ENCODE assay signal across 4 fruit fly cellular contexts in the genomic region with DNA sequence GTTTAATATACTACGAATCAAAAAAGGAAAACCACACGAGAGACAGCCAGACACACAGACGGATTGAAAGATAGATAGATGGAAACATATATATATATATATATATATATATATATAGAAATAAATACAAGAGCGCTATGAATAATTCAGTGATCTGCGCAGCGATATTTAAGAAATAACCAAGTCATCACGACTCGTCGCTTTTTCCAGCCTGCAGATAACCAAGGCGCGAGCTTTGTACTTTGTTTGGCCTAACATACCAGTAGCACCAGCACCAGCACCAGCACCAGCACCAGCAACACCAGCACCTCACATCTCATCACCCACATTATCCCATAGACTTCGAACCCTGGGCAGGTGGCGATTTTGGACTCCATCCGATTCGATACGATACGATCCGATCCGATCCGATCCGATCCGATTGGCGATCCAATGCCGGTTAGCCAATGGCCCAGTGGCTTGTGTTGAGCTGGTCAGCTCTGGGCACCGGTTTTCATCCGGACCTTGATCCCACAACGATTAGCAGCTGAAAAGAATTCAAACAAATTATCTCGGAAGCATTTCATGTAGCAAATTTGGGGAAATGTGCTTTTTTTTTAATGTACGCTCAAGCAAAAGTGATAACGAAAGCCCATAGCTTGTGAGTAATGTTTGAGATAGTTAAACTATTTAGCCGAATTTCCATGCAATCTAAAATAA.
TF ChIP-seq lines count a peak whose summit lies in the region.

No protein-coding gene starts in this region.

- no peak for TF ChIP-seq CTCF in whole organism, embryonic (GFP tag; optimal IDR thresholded peaks at IDR 0.05; lab: Kevin White, UChicago)

TF ChIP-seq in whole organism, adult, 20 proteins besides CTCF, POLR2A, EP300 and RAD21:
- peak; percentile 67 to 76 for TF ChIP-seq cnc (optimal IDR thresholded peaks at IDR 0.05; lab: Kevin White, UChicago)
- no peak for TF ChIP-seq Crg-1 (GFP tag; optimal IDR thresholded peaks at IDR 0.05; lab: Kevin White, UChicago)

TF ChIP-seq in whole organism, embryonic, 481 proteins besides CTCF, POLR2A, EP300 and RAD21 (continues in another document):
- TF ChIP-seq sd (tag; optimal IDR thresholded peaks at IDR 0.05; lab: Kevin White, UChicago) (peak; percentile 4), chinmo (GFP tag; IDR thresholded peaks at IDR 0.05; lab: Robert Waterston, UW; ENCODE audit: partially characterized antibody) (no peak), ap (GFP tag; IDR thresholded peaks at IDR 0.05; lab: Robert Waterston, UW) (no peak), dm (GFP tag; optimal IDR thresholded peaks at IDR 0.05; lab: Kevin White, UChicago) (no peak), CG17912 (GFP tag; optimal IDR thresholded peaks at IDR 0.05; lab: Kevin White, UChicago) (no peak), H2.0 (GFP tag; IDR thresholded peaks at IDR 0.05; lab: Robert Waterston, UW) (no peak), CG18764 (GFP tag; optimal IDR thresholded peaks at IDR 0.05; lab: Kevin White, UChicago) (no peak), CG9609 (GFP tag; optimal IDR thresholded peaks at IDR 0.05; lab: Kevin White, UChicago) (no peak), CG4820 (GFP tag; optimal IDR thresholded peaks at IDR 0.05; lab: Kevin White, UChicago) (no peak), ranshi (GFP tag; IDR thresholded peaks at IDR 0.05; lab: Robert Waterston, UW) (no peak), CG18619 (GFP tag; optimal IDR thresholded peaks at IDR 0.05; lab: Kevin White, UChicago) (no peak), otp (GFP tag; IDR thresholded peaks at IDR 0.05; lab: Robert Waterston, UW) (no peak), cas (GFP tag; IDR thresholded peaks at IDR 0.05; lab: Robert Waterston, UW) (no peak), CG10543 (GFP tag; optimal IDR thresholded peaks at IDR 0.05; lab: Kevin White, UChicago) (no peak), YL-1 (GFP tag; optimal IDR thresholded peaks at IDR 0.05; lab: Kevin White, UChicago) (no peak), dmrt99B (tag; optimal IDR thresholded peaks at IDR 0.05; lab: Kevin White, UChicago) (no peak), CG34376 (GFP tag; optimal IDR thresholded peaks at IDR 0.05; lab: Kevin White, UChicago) (peak; percentile 1), CG7357 (GFP tag; IDR thresholded peaks at IDR 0.05; lab: Robert Waterston, UW) (no peak), Sry-β (GFP tag; optimal IDR thresholded peaks at IDR 0.05; lab: Kevin White, UChicago) (no peak), CG10654 (GFP tag; optimal IDR thresholded peaks at IDR 0.05; lab: Kevin White, UChicago) (no peak), yki (optimal IDR thresholded peaks at IDR 0.05; lab: Kevin White, UChicago) (no peak), exex (tag; optimal IDR thresholded peaks at IDR 0.05; lab: Kevin White, UChicago) (peak; percentile 56), Deaf1 (tag; optimal IDR thresholded peaks at IDR 0.05; lab: Kevin White, UChicago) (peak; percentile 40), CG13894 (tag; optimal IDR thresholded peaks at IDR 0.05; lab: Kevin White, UChicago) (peak; percentile 75), slp2 (GFP tag; optimal IDR thresholded peaks at IDR 0.05; lab: Kevin White, UChicago) (no peak), grn (GFP tag; optimal IDR thresholded peaks at IDR 0.05; lab: Kevin White, UChicago) (peak; percentile 31), bab2 (GFP tag; optimal IDR thresholded peaks at IDR 0.05; lab: Kevin White, UChicago) (no peak), wdn (GFP tag; IDR thresholded peaks at IDR 0.05; lab: Robert Waterston, UW) (no peak)

TF ChIP-seq in whole organism, pupa, 21 proteins besides CTCF, POLR2A, EP300 and RAD21:
- TF ChIP-seq CG34367 (tag; optimal IDR thresholded peaks at IDR 0.05; lab: Kevin White, UChicago) = no peak
- TF ChIP-seq Pif1B (GFP tag; optimal IDR thresholded peaks at IDR 0.05; lab: Kevin White, UChicago) = no peak
- 0 out of 3 replicates have a peak, but pooled peaks have one; percentile 22 for TF ChIP-seq CG4496 (GFP tag; IDR thresholded peaks at IDR 0.05; lab: Robert Waterston, UW)
- no peak for TF ChIP-seq D1 (tag; optimal IDR thresholded peaks at IDR 0.05; lab: Kevin White, UChicago)
- TF ChIP-seq CG14655 (GFP tag; optimal IDR thresholded peaks at IDR 0.05; lab: Kevin White, UChicago) = no peak
- no peak for TF ChIP-seq CG9948 (tag; optimal IDR thresholded peaks at IDR 0.05; lab: Kevin White, UChicago)
- no peak for TF ChIP-seq CG8159 (tag; optimal IDR thresholded peaks at IDR 0.05; lab: Kevin White, UChicago)
- TF ChIP-seq CG12605 (GFP tag; IDR thresholded peaks at IDR 0.05; lab: Robert Waterston, UW) = no peak

TF ChIP-seq in whole organism, wandering third instar larva, 38 proteins besides CTCF, POLR2A, EP300 and RAD21:
- TF ChIP-seq Rel (GFP tag; optimal IDR thresholded peaks at IDR 0.05; lab: Kevin White, UChicago) = no peak
- TF ChIP-seq Rel (tag; optimal IDR thresholded peaks at IDR 0.05; lab: Kevin White, UChicago) = peak; percentile 15
- peak; percentile 63 for TF ChIP-seq Hnf4 (GFP tag; optimal IDR thresholded peaks at IDR 0.05; lab: Kevin White, UChicago)
- TF ChIP-seq HLH106 (tag; optimal IDR thresholded peaks at IDR 0.05; lab: Kevin White, UChicago) = no peak
